Fruit fly (Drosophila melanogaster) whole organism, embryonic: Measurements from ENCODE around the gene ATP8B.

Source experiments
- CG11247 ChIP-seq: fragments of 200-800 bp; sonication (Bioruptor generic); IDR thresholded peaks from 2 replicates; pipeline ENCODE4 v1.3.6; 2022; ENCODE audit warnings: missing biosample characterization, missing genetic modification characterization
- CG12236 ChIP-seq: fragments of 200-800 bp; sonication (Bioruptor generic); optimal IDR thresholded peaks from 2 replicates; lab custom pipeline; 2016; ENCODE audit warnings: missing biosample characterization, missing genetic modification characterization
- CG1603 ChIP-seq: fragments of 200-800 bp; sonication (Bioruptor generic); optimal IDR thresholded peaks from 2 replicates; lab custom pipeline; 2019; ENCODE audit warnings: missing biosample characterization, mild to moderate bottlenecking, missing genetic modification characterization, moderate library complexity
- CG7963 ChIP-seq: fragments of 200-800 bp; sonication (Bioruptor generic); IDR thresholded peaks from 3 replicates; pipeline ENCODE4 v1.3.6; 2022; ENCODE audit warnings: missing biosample characterization, missing genetic modification characterization; ENCODE audit not compliant: partially characterized antibody
- bigmax ChIP-seq: fragments of 200-800 bp; sonication (Bioruptor generic); optimal IDR thresholded peaks from 2 replicates; lab custom pipeline; 2018; ENCODE audit warnings: missing biosample characterization, mild to moderate bottlenecking, missing genetic modification characterization
- h ChIP-seq: fragments of >200 bp; optimal IDR thresholded peaks from 2 replicates; lab custom pipeline; 2017
- nau ChIP-seq: fragments of 200-800 bp; sonication (Bioruptor generic); optimal IDR thresholded peaks from 3 replicates; lab custom pipeline; 2017; ENCODE audit warnings: missing biosample characterization, mild to moderate bottlenecking, missing genetic modification characterization, missing genetic modification reagents
- ttk ChIP-seq: fragments of 200-800 bp; sonication (Bioruptor generic); IDR thresholded peaks from 2 replicates; pipeline ENCODE4 v2.1.2; 2022; ENCODE audit warnings: missing biosample characterization, missing genetic modification characterization
- usp ChIP-seq: fragments of >200 bp; optimal IDR thresholded peaks from 2 replicates; lab custom pipeline; 2017; ENCODE audit warnings: missing biosample characterization, missing genetic modification characterization

- no peak for TF ChIP-seq CG11247 (GFP tag; lab: Robert Waterston, UW)
- no peak for TF ChIP-seq nau (GFP tag; lab: Kevin White, UChicago)
- no peak for TF ChIP-seq h (lab: Kevin White, UChicago)
- TF ChIP-seq usp (GFP tag; lab: Kevin White, UChicago): no peak
- no peak for TF ChIP-seq bigmax (GFP tag; lab: Kevin White, UChicago)
- no peak for TF ChIP-seq ttk (GFP tag; lab: Robert Waterston, UW)
- TF ChIP-seq CG7963 (GFP tag; lab: Robert Waterston, UW): no peak
- no peak for TF ChIP-seq CG12236
- no peak for TF ChIP-seq CG1603 (tag; lab: Kevin White, UChicago)
Measured at dm6 chr3R:12124843-12125242, 34.4 kb upstream of the ATP8B start.
